Fruit fly (Drosophila melanogaster) S2 (cell line): ENCODE data around the gene Mlp84B.

Experiments used
- CG8478 ChIP-seq: fragments of >200 bp; optimal IDR thresholded peaks from 2 replicates; lab custom pipeline; 2018
- CTCF ChIP-seq, 2 experiments: fragments of >200 bp; optimal IDR thresholded peaks; 2 replicates each; lab custom pipeline; 2018

The Mlp84B gene

DNA sequence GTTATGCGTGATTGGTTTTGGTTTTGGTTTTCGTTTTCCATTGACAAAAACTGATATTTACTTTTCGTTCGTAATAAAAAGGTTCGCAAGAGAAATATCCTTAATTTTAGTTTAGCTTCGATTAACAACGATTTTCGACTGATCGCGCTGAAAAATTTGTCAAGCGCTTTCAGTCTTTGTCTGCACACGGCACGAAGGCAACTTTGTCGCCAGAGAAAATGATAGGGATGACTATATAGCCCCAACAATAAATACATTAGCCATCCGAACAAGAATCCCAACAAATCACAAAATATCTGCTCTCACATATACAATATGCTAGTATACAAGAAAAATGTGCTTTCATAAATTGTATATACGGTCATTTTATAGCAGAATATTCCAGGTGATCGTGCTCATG, at the start of gene Mlp84B:
TSS of gene Mlp84B (minus strand) at position 143 of the 400 bp plus-strand sequence.
- TF ChIP-seq CTCF (optimal IDR thresholded peaks at IDR 0.05; lab: Kevin White, UChicago) (no peak), CG8478 (no peak)

DNA sequence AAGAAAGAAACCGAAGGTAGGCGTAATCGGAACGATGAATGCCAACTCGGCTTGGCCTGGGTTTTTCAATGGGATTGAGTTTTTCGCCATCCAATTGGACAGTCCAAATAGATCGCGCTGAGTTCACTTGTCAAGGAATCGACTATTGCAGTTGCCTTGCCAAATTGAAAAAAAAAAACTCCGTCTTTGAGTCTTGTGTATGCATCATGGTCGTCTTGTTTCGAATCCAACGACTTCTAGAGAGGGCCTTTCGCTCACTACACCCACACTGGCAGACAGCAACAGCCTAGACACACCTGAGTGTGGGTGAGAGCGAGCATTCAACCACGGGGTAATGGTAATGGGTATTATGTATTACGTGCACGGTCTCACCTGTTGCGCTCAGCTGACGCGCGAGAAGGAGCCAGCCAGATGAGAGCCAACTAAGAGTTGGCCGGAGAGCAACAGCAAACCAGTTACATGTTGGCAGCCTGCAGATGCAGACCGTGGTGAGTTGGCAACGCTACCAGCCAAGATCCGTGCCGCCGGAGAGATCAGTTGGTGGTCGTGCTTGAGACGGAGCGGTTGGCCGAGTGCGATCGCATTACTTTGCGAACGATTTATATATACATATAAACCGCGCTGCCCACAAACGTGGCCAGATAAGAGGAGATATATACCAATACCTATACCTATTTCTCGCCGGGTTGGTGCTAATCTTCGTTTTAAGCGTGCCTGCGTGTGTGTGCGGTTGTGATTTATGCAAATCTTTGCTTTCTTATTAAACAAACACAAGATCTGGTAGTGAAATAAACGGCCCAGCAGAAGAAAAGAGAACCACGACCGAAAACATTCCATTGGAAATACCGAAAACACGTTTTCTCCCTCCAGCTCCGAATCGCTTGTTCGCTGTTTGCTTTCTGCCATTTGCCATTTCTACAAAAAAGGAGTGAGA, 45.1 kb upstream of the Mlp84B start, which contains the start of gene sas:
TSS of gene sas (plus strand) at position 453 of the 934 bp plus-strand sequence.
- no peak for TF ChIP-seq CG8478
- no peak for TF ChIP-seq CTCF (optimal IDR thresholded peaks at IDR 0.05; lab: Kevin White, UChicago)

DNA sequence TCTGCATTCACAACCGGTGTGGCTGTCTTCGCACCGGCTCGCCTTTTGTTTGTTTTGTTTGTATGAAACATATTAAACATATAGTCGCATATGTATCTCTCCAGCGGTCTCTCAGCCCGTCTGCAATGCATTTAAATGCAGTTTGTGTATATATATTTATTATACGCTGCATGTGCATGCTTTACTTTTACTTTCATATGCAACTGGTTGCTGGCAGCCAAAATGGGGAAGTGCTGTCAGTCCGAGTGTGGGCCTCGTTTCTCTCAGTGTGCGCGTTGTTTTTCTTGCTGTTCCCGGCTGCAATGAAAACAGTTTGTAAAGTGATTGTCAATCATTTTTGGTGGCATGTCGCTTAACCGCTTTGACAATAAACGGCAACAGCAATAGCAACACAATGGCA, 42.1 kb upstream of the Mlp84B start:
- TF ChIP-seq CTCF (optimal IDR thresholded peaks at IDR 0.05; lab: Kevin White, UChicago) (no peak), CG8478 (no peak)

DNA sequence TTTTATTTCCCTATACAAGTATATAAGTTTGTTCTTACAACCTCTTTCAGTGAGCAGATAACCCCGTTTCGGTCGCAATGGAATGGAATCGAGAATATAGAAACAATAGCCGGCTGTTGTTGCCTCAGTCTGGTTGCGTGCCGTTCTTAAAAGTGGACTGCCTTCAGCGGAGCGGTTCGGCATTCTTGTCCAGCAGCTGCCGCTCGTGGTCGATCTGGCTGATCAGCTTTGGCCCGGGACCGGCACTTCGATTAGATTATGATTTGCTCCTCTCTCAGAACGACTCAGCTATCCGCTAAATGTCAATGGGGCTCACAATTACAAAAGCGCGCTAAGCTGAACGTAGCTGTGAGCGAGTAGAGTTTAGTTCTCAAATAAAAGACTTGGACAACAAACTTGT, 39.6 kb upstream of the Mlp84B start:
- TF ChIP-seq CG8478, result no peak
- TF ChIP-seq CTCF (optimal IDR thresholded peaks at IDR 0.05; lab: Kevin White, UChicago), result no peak

DNA sequence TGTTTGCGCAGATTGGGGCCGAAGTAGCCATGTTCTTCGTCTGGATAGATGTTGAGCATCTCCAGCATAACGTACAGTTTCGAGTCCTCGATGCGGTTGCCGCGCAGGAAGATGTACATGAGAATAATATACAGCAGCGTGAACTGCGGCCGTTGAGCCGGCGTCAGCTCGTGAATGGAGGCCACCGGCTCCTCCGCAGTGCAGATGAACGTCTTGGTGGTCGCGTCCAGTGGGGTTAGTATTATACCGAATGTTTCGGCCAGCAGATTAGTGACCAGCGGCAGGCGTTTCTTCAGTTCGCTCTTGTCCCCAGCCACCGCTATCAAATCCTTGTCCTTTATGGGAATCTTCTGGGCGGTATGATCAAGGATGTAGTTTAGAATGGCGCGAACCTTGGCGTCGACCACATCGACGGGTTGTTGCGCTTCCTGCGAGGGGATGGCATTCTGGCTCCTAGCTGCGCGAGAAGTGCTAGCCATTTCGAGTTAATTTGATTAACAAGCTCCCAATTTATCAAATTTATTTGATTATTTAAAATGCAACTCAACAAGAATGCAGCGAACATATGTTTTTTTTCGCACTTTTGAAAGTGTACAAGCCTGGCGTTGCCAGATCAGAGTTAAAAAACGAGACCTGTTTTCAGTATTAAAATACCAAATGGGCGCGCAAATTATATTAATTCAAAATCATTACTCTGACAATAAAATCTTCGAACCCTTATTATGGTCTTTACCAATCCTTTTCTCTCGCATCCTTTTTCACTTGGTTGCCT, 37.2 kb upstream of the Mlp84B start, which contains the start of gene MAGE:
TSS of gene MAGE (minus strand) at position 595 of the 772 bp plus-strand sequence.
- TF ChIP-seq CG8478 (no peak), CTCF (optimal IDR thresholded peaks at IDR 0.05; lab: Kevin White, UChicago) (no peak)

DNA sequence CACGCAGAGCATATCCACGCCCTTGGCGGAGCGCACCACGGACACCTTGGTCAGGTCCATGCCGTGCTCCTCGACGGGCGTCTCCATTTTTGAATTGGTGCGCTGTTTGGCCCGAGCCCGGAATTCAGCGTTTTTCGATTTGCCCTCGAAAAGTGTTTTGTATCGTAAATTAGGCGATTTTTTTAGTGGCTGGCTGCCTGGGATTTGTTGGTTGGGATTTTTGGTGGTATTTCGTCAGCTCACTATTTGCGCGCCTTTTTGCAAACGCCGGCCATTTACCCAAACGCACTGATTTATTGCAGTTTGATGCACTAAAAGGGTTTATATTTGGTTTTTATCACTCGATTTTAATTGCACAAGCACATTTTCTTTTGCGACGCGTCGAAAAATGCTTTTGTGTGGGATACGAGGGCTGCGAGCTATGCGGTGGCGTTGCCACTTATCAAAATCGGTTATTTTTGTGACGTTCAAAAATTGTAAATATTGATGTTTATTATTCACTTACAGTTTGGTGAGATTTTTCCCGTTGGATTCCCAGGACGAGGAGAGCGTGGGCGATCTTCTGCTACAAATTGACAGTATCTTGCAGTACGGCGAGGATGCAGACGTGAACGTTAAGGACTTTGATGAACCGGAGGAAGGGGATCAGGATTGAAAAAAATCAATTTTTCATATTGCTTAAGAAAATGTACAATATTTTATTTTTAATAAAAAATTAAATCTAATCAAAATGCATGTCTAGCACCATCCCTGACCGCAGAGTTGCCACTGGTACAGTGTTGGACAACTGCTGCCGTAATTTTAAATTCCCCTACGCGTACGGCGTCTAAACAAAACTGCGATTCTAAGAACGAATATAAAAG, 33.2 kb upstream of the Mlp84B start, which contains the start of the genes gfzf and Sas-4:
TSS of gene gfzf (minus strand) at position 425 of the 863 bp plus-strand sequence.
TSS of gene Sas-4 (plus strand) at position 824 of the 863 bp plus-strand sequence.
- no peak for TF ChIP-seq CG8478
- TF ChIP-seq CTCF (optimal IDR thresholded peaks at IDR 0.05; lab: Kevin White, UChicago), result no peak

DNA sequence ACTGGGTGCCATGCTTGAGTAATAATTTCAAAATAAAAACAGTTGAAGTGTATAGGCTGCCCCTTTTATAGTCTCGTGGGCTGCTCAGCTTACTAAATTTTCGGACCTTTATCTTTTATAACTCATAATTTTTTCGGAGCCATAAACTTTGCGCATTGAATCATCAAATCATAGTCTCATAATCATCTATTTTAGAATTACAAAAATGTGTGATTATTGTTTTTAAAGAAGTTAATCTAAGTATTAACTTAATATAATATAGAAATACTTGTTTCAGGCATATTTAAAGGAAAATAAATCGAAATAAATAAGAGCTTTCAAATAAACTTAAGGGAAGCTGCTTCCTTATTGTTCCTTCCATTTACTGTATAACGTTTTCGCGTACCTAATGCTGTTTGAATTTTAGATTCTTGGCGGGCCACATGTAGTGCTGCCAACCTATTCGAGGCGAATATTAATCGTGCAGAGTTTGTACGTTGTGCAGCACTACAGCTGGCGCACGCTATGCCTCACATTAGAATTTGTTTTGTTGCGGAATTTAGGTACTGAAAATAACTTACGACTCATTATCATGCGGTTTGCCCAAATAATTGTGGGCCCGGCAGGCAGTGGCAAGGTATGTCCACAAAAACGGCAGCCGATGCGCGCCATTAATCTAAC, 26.8 kb upstream of the Mlp84B start, which contains the start of the genes CG14610 and CG2656:
TSS of gene CG14610 (minus strand) at position 51 of the 660 bp plus-strand sequence.
TSS of gene CG2656 (plus strand) at position 480 of the 660 bp plus-strand sequence.
- TF ChIP-seq CG8478, result no peak
- TF ChIP-seq CTCF (optimal IDR thresholded peaks at IDR 0.05; lab: Kevin White, UChicago), result peak in 1 of 2 experiments; percentile 17

DNA sequence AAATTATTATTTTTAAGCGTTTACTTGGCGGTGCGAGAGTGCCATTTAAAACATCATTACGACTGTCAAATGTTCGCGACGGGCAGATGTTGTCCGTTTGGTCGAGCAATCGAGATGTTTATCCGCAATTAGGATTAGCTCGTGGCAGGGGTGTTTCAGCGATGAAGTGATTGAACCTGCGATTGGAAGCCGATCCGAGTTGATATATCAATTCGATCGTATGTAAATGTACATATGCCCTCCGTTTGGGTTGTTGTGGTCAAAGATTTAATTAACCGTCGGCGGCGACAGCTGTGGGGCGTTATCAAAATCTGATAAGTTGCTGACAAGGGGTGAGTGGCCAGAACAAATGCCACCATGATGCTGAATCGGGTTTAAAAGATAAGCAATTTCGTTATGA, 25.0 kb upstream of the Mlp84B start:
- TF ChIP-seq CG8478, result no peak
- no peak for TF ChIP-seq CTCF (optimal IDR thresholded peaks at IDR 0.05; lab: Kevin White, UChicago)

DNA sequence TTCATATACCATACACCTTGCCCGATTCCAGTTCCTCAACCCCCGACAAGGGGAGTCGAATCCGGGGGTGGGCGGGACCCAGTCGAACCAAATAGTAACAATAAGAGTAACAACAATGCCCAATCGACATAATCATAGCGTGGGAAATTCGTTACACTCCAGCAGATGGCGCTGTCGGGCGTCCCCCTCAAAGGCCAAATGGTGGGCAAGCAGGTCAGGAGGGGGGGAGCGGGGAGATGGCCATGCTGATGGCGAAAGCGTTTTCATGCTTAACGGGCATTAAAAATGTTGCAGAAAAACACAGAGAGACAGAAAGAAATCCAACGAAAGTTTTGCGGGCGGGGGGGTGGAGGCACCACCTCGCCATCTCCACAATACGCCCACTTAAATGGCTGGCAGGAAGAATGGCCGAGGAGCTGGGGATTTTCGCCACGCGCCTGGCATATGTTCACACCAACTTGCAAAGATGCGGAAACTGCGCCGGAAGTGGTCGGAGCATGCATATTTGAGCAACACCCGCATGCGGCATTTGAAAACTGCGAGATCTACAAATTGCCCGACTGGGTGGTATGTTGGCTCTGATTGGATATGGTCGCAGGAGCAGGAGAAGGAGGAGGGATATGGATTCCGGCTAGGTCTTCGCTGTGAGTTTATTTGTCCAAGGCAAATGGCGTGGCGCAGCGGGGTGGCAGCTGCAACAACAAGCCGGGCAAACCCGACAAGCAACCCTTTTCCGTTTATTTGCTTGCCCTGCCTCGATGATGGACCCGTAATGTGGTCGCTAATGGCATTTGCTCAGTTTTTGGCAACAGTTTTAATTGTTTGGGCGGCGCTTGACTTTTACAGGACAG, 21.9 kb upstream of the Mlp84B start:
- TF ChIP-seq CTCF (optimal IDR thresholded peaks at IDR 0.05; lab: Kevin White, UChicago) (peak; percentile 58 to 72), CG8478 (no peak)

DNA sequence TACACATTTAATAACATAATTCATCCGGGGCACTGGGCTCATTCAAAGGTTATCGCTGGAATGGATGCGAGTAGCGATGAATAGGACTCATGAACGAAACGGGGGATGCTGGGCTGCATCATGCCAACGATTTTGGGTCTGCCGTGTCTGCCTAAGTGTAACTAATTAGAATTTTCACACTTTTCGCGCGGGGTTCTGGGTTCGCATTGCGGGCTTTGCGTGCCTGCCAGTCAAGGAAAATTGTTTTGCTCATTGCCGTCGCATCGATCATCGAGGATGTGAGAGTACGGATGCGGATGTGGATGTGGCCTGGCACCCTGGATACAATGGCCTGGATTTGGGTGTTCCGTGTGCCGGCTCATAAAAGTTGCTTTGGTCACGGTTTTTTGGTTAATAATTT, 20.5 kb upstream of the Mlp84B start:
- TF ChIP-seq CTCF (optimal IDR thresholded peaks at IDR 0.05; lab: Kevin White, UChicago) (no peak), CG8478 (no peak)

DNA sequence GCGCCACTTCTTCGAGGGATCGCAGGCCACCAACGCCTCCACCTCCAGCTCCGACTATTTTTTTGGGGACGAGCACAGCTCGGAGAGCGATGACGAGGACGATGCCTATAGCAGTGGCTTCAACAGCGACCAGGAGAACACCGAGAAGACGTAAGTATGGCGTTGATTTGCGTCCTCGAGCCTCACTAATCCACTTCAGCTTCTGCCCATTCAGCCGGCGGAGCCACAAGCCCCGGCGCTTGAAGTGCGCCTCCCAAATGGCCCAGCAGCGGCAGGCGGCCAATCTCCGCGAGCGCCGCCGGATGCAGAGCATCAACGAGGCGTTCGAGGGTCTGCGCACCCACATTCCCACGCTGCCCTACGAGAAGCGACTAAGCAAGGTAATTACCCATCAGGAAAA, 19.7 kb upstream of the Mlp84B start:
- TF ChIP-seq CG8478 (no peak), CTCF (optimal IDR thresholded peaks at IDR 0.05; lab: Kevin White, UChicago) (no peak)

DNA sequence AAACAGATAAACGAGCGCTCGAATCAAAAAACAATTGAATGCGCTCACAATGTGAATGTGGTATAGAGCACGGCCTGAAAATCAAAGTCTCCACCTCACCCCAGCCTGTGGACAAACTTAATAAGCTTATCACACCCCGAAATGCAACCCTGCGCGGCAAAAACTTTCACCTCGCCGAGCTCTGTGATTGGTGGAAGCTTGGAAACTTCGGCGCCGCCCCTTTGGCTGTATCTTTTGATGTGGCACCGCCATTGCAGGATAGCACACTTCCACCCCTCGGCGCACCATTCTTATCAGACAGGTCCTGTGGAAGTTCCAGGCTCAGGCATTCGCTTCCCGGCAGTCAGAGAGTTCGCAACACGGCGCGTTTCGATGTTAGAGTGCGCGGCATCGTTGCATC, 18.3 kb upstream of the Mlp84B start, which contains the start of gene Fer1:
TSS of gene Fer1 (plus strand) at position 326 of the 400 bp plus-strand sequence.
- TF ChIP-seq CTCF (optimal IDR thresholded peaks at IDR 0.05; lab: Kevin White, UChicago), result no peak
- no peak for TF ChIP-seq CG8478
